Worm (Caenorhabditis elegans): ENCODE results near the gene math-8.

DNA sequence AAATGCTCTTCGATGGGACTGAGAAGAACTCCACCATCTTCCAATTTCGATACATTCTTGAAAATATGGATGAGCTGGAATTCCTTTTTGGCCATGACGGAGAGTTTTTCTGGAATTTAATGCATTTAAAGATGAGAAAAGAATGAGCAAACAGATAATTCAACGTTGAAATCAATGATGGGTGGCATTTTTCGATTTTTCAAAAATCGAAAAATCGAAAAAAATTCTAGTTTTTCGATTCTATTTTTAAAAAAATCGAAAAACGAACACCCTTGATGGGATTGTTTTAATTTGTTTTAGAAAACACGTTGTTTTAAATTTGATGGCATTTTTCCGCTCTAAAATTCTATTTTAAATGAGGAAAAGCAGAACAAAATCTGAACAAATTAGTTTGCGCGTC lies 23.8 kb upstream of the math-8 start, which contains the start of gene math-31:
- TF ChIP-seq lin-35 (GFP tag; optimal IDR thresholded peaks at IDR 0.05) = no peak
- no peak for TF ChIP-seq fkh-3 (tag; optimal IDR thresholded peaks at IDR 0.05)
- TF ChIP-seq attf-6 (GFP tag; IDR thresholded peaks at IDR 0.05) = no peak
- TF ChIP-seq Y53F4B.3 (GFP tag; IDR thresholded peaks at IDR 0.05) = no peak
